Fruit fly (Drosophila melanogaster) whole organism, embryonic: ENCODE data around the gene CG11980.

Experiments
- CG10147 ChIP-seq: fragments of 200-800 bp; sonication (Bioruptor generic); optimal IDR thresholded peaks from 2 replicates; lab custom pipeline; 2019; ENCODE audit warnings: missing biosample characterization, mild to moderate bottlenecking, missing genetic modification characterization, moderate library complexity
- CG10267 ChIP-seq: fragments of 200-800 bp; sonication (Bioruptor generic); optimal IDR thresholded peaks from 2 replicates; lab custom pipeline; 2018; ENCODE audit warnings: missing biosample characterization, mild to moderate bottlenecking, missing genetic modification characterization, moderate library complexity
- CG10321 ChIP-seq: fragments of 200-800 bp; sonication (Bioruptor generic); IDR thresholded peaks from 2 replicates; pipeline ENCODE4 v1.3.6; 2022; ENCODE audit warnings: missing biosample characterization, missing genetic modification characterization
- CG11456 ChIP-seq: fragments of 200-800 bp; sonication (Bioruptor generic); IDR thresholded peaks from 3 replicates; pipeline ENCODE4 v1.3.6; 2022; ENCODE audit warnings: missing biosample characterization, missing genetic modification characterization
- CG12769 ChIP-seq: fragments of 200-800 bp; sonication (Bioruptor generic); optimal IDR thresholded peaks from 2 replicates; lab custom pipeline; 2019; ENCODE audit warnings: missing biosample characterization, mild to moderate bottlenecking, missing genetic modification characterization, moderate library complexity
- CG13424 ChIP-seq: fragments of 200-800 bp; sonication (Bioruptor generic); optimal IDR thresholded peaks from 2 replicates; lab custom pipeline; 2019; ENCODE audit warnings: missing biosample characterization, mild to moderate bottlenecking, missing genetic modification characterization, moderate library complexity
- CG16779 ChIP-seq: fragments of 200-800 bp; sonication (Bioruptor generic); IDR thresholded peaks from 2 replicates; pipeline ENCODE4 v1.3.6; 2022; ENCODE audit warnings: missing biosample characterization, missing genetic modification characterization
- CG17829 ChIP-seq: fragments of 200-800 bp; optimal IDR thresholded peaks from 2 replicates; lab custom pipeline; 2019; ENCODE audit warnings: missing biosample characterization, mild to moderate bottlenecking, missing genetic modification characterization, moderate library complexity
- CG2129 ChIP-seq: fragments of 200-800 bp; sonication (Bioruptor generic); IDR thresholded peaks from 2 replicates; pipeline ENCODE4 v1.3.6; 2022; ENCODE audit warnings: missing biosample characterization, missing genetic modification characterization; ENCODE audit not compliant: partially characterized antibody
- CG31388 ChIP-seq: fragments of 200-800 bp; sonication (Bioruptor generic); optimal IDR thresholded peaks from 2 replicates; lab custom pipeline; 2016; ENCODE audit warnings: missing biosample characterization, missing genetic modification characterization
- CG32767 ChIP-seq: fragments of 200-800 bp; sonication (Bioruptor generic); IDR thresholded peaks from 2 replicates; pipeline ENCODE4 v1.3.6; 2022; ENCODE audit warnings: missing biosample characterization, missing genetic modification characterization
- CG34422 ChIP-seq: fragments of 200-800 bp; sonication (Bioruptor generic); IDR thresholded peaks from 3 replicates; pipeline ENCODE4 v1.3.6; 2022; ENCODE audit warnings: missing biosample characterization, missing genetic modification characterization
- CG3838 ChIP-seq: fragments of 200-800 bp; sonication (Bioruptor generic); optimal IDR thresholded peaks from 3 replicates; lab custom pipeline; 2016; ENCODE audit warnings: missing biosample characterization, missing genetic modification characterization
- CG4404 ChIP-seq: fragments of 200-800 bp; sonication (Bioruptor generic); IDR thresholded peaks from 2 replicates; pipeline ENCODE4 v1.3.6; 2022; ENCODE audit warnings: missing biosample characterization, missing genetic modification characterization
- CG4854 ChIP-seq: fragments of 200-800 bp; sonication (Bioruptor generic); optimal IDR thresholded peaks from 2 replicates; lab custom pipeline; 2016; ENCODE audit warnings: missing biosample characterization, missing genetic modification characterization, inconsistent platforms
- CG7556 ChIP-seq: fragments of 200-800 bp; sonication (Bioruptor generic); optimal IDR thresholded peaks from 2 replicates; lab custom pipeline; 2017; ENCODE audit warnings: missing biosample characterization, mild to moderate bottlenecking, missing genetic modification characterization
- CG8359 ChIP-seq: fragments of 200-800 bp; sonication (Bioruptor generic); optimal IDR thresholded peaks from 2 replicates; lab custom pipeline; 2017; ENCODE audit warnings: missing biosample characterization, mild to moderate bottlenecking, missing genetic modification characterization, borderline replicate concordance
- D19B ChIP-seq: fragments of 200-800 bp; sonication (Bioruptor generic); optimal IDR thresholded peaks from 2 replicates; lab custom pipeline; 2017; ENCODE audit warnings: missing biosample characterization, mild to moderate bottlenecking, missing genetic modification characterization
- Ets65A ChIP-seq: fragments of 200-800 bp; sonication (Bioruptor generic); peaks from one replicate; lab custom pipeline; 2016; ENCODE audit warnings: missing biosample characterization, missing genetic modification characterization
- HmgZ ChIP-seq: fragments of 200-800 bp; sonication (Bioruptor generic); optimal IDR thresholded peaks from 2 replicates; lab custom pipeline; 2018; ENCODE audit warnings: missing biosample characterization, mild to moderate bottlenecking, missing genetic modification characterization
- Med ChIP-seq: fragments of 200-800 bp; sonication (Bioruptor generic); peaks from one replicate; lab custom pipeline; 2016; ENCODE audit warnings: missing biosample characterization, missing genetic modification characterization, mild to moderate bottlenecking, inconsistent platforms, moderate library complexity
- Nf-YC ChIP-seq: fragments of 200-800 bp; optimal IDR thresholded peaks from 3 replicates; lab custom pipeline; 2019; ENCODE audit warnings: missing biosample characterization, mild to moderate bottlenecking, missing genetic modification characterization, moderate library complexity
- Stat92E ChIP-seq, 3 experiments: fragments of >200 bp in 2 of 3; fragments of 200-800 bp in 1 of 3; sonication (Bioruptor generic) in 1 of 3; optimal IDR thresholded peaks; 2 replicates each; lab custom pipeline; 2017 to 2019; ENCODE audit warnings: missing biosample characterization in 3 of 3, missing genetic modification characterization in 3 of 3, mild to moderate bottlenecking in 1 of 3, moderate library complexity in 1 of 3
- Usf ChIP-seq: fragments of 200-800 bp; sonication (Bioruptor generic); optimal IDR thresholded peaks from 2 replicates; lab custom pipeline; 2017; ENCODE audit warnings: missing genotype, missing biosample characterization, missing genetic modification characterization
- Vsx1 ChIP-seq: fragments of 200-800 bp; sonication (Bioruptor generic); optimal IDR thresholded peaks from 2 replicates; lab custom pipeline; 2017; ENCODE audit warnings: missing biosample characterization, mild to moderate bottlenecking, missing genetic modification characterization, missing genetic modification reagents
- Xbp1 ChIP-seq: fragments of 200-800 bp; sonication (Bioruptor generic); optimal IDR thresholded peaks from 3 replicates; lab custom pipeline; 2016; ENCODE audit warnings: missing biosample characterization, mild to moderate bottlenecking, missing genetic modification characterization
- abd-A ChIP-seq: fragments of 200-800 bp; sonication (Bioruptor generic); optimal IDR thresholded peaks from 3 replicates; lab custom pipeline; 2019; ENCODE audit warnings: missing biosample characterization, mild to moderate bottlenecking, missing genetic modification characterization, moderate library complexity
- amos ChIP-seq: fragments of 200-800 bp; sonication (Bioruptor generic); IDR thresholded peaks from 2 replicates; pipeline ENCODE4 v1.3.6; 2022; ENCODE audit warnings: missing biosample characterization, missing genetic modification characterization; ENCODE audit not compliant: partially characterized antibody
- cg ChIP-seq: fragments of 200-800 bp; sonication (Bioruptor generic); optimal IDR thresholded peaks from 3 replicates; lab custom pipeline; 2019; ENCODE audit warnings: missing biosample characterization, mild to moderate bottlenecking, missing genetic modification characterization, moderate library complexity
- chm ChIP-seq: fragments of 200-800 bp; sonication (Bioruptor generic); IDR thresholded peaks from 2 replicates; pipeline ENCODE4 v1.3.6; 2022; ENCODE audit warnings: missing biosample characterization, missing genetic modification characterization
- corto ChIP-seq: fragments of 200-800 bp; sonication (Bioruptor generic); optimal IDR thresholded peaks from 2 replicates; lab custom pipeline; 2016; ENCODE audit warnings: missing biosample characterization, mild to moderate bottlenecking, missing genetic modification characterization, moderate library complexity
- crol ChIP-seq: fragments of 200-800 bp; sonication (Bioruptor generic); IDR thresholded peaks from 2 replicates; pipeline ENCODE4 v1.3.6; 2022; ENCODE audit warnings: missing biosample characterization, missing genetic modification characterization
- crp ChIP-seq, 2 experiments: fragments of 200-800 bp; sonication (Bioruptor generic); optimal IDR thresholded peaks; 2 replicates in 1 of 2; 3 replicates in 1 of 2; lab custom pipeline; 2017; ENCODE audit warnings: missing biosample characterization in 2 of 2, missing genetic modification characterization in 2 of 2, mild to moderate bottlenecking in 1 of 2, moderate library complexity in 1 of 2
- fd64A ChIP-seq: fragments of 200-800 bp; sonication (Bioruptor generic); optimal IDR thresholded peaks from 3 replicates; lab custom pipeline; 2018; ENCODE audit warnings: missing biosample characterization, mild to moderate bottlenecking, missing genetic modification characterization
- gsb-n ChIP-seq: fragments of 200-800 bp; sonication (Bioruptor generic); optimal IDR thresholded peaks from 3 replicates; lab custom pipeline; 2018; ENCODE audit warnings: missing biosample characterization, mild to moderate bottlenecking, missing genetic modification characterization
- kah ChIP-seq: fragments of 200-800 bp; sonication (Bioruptor generic); optimal IDR thresholded peaks from 2 replicates; lab custom pipeline; 2018; ENCODE audit warnings: missing biosample characterization, mild to moderate bottlenecking, missing genetic modification characterization
- maf-S ChIP-seq: fragments of 200-800 bp; sonication (Bioruptor generic); optimal IDR thresholded peaks from 2 replicates; lab custom pipeline; 2016; ENCODE audit warnings: missing biosample characterization, missing genetic modification characterization
- mam ChIP-seq: fragments of 200-800 bp; sonication (Bioruptor generic); optimal IDR thresholded peaks from 3 replicates; lab custom pipeline; 2016; ENCODE audit warnings: missing biosample characterization, missing genetic modification characterization
- pros ChIP-seq: fragments of 200-800 bp; sonication (Bioruptor generic); optimal IDR thresholded peaks from 3 replicates; lab custom pipeline; 2019; ENCODE audit warnings: missing biosample characterization, mild to moderate bottlenecking, missing genetic modification characterization, moderate library complexity
- sd ChIP-seq: fragments of 200-800 bp; sonication (Bioruptor generic); optimal IDR thresholded peaks from 3 replicates; lab custom pipeline; 2018; ENCODE audit warnings: missing biosample characterization, mild to moderate bottlenecking, missing genetic modification characterization, moderate library complexity
- sens ChIP-seq: fragments of 200-800 bp; sonication (Bioruptor generic); peaks from one replicate; lab custom pipeline; 2016; ENCODE audit warnings: missing biosample characterization, missing genetic modification characterization
- shn ChIP-seq: fragments of 200-800 bp; sonication (Bioruptor generic); optimal IDR thresholded peaks from 3 replicates; lab custom pipeline; 2016; ENCODE audit warnings: missing biosample characterization, missing genetic modification characterization
- slbo ChIP-seq: fragments of 200-800 bp; sonication (Bioruptor generic); IDR thresholded peaks from 2 replicates; pipeline ENCODE4 v1.3.6; 2022; ENCODE audit warnings: missing biosample characterization, missing genetic modification characterization
- sr ChIP-seq: fragments of 200-800 bp; sonication (Bioruptor generic); IDR thresholded peaks from 3 replicates; pipeline ENCODE4 v1.3.6; 2022; ENCODE audit warnings: missing biosample characterization, missing genetic modification characterization
- tna ChIP-seq: fragments of 200-800 bp; sonication (Bioruptor generic); IDR thresholded peaks from 2 replicates; pipeline ENCODE4 v1.3.6; 2022; ENCODE audit warnings: missing biosample characterization, missing genetic modification characterization; ENCODE audit not compliant: partially characterized antibody
- unc-4 ChIP-seq: fragments of 200-800 bp; sonication (Bioruptor generic); IDR thresholded peaks from 2 replicates; pipeline ENCODE4 v1.3.6; 2022; ENCODE audit warnings: missing biosample characterization, missing genetic modification characterization; ENCODE audit not compliant: partially characterized antibody
- unpg ChIP-seq: fragments of 200-800 bp; sonication (Bioruptor generic); optimal IDR thresholded peaks from 3 replicates; lab custom pipeline; 2018; ENCODE audit warnings: missing biosample characterization, mild to moderate bottlenecking, missing genetic modification characterization, moderate library complexity
- vvl ChIP-seq: fragments of 200-800 bp; sonication (Bioruptor generic); IDR thresholded peaks from 2 replicates; pipeline ENCODE4 v1.3.6; 2022; ENCODE audit warnings: missing biosample characterization, missing genetic modification characterization
- z ChIP-seq: fragments of 200-800 bp; sonication (Bioruptor generic); IDR thresholded peaks from 3 replicates; pipeline ENCODE4 v1.3.6; 2022; ENCODE audit warnings: missing biosample characterization, missing genetic modification characterization
- zfh2 ChIP-seq: fragments of 200-800 bp; sonication (Bioruptor generic); optimal IDR thresholded peaks from 2 replicates; lab custom pipeline; 2016; ENCODE audit warnings: missing biosample characterization, missing genetic modification characterization

CG11980 gene

dm6 chr3R:9028690-9029089, 24.9 kb downstream of the CG11980 start (continued):
- TF ChIP-seq Vsx1 (peak; percentile 87), gsb-n (tag; lab: Kevin White, UChicago) (peak; percentile 17), tna (GFP tag; lab: Robert Waterston, UW) (no peak), fd64A (GFP tag; lab: Kevin White, UChicago) (peak; percentile 43), abd-A (tag; lab: Kevin White, UChicago) (peak; percentile 83), kah (GFP tag; lab: Kevin White, UChicago) (peak; percentile 27), CG12769 (tag; lab: Kevin White, UChicago) (peak; percentile 72), CG32767 (GFP tag; lab: Robert Waterston, UW) (0 out of 2 replicates have a peak, but pooled peaks have one; percentile 36), amos (GFP tag; lab: Robert Waterston, UW) (no peak), chm (0 out of 2 replicates have a peak, but pooled peaks have one; percentile 29), cg (GFP tag; lab: Kevin White, UChicago) (peak; percentile 17), vvl (GFP tag; lab: Robert Waterston, UW) (peak; percentile 24; the same call in 1 of the 2 replicates)

- TF ChIP-seq Ets65A, result peak; percentile 77
- TF ChIP-seq Xbp1 (GFP tag; lab: Kevin White, UChicago), result no peak
- TF ChIP-seq sr (GFP tag; lab: Robert Waterston, UW), result no peak
- TF ChIP-seq CG2129 (GFP tag; lab: Robert Waterston, UW), result no peak
- no peak for TF ChIP-seq unpg (GFP tag; lab: Kevin White, UChicago)
- no peak for TF ChIP-seq CG11456 (GFP tag; lab: Robert Waterston, UW)
- TF ChIP-seq zfh2 (GFP tag; lab: Kevin White, UChicago), result no peak
- TF ChIP-seq sens, result peak; percentile 22
- no peak for TF ChIP-seq crp (GFP tag; optimal IDR thresholded peaks at IDR 0.05; lab: Kevin White, UChicago)
- TF ChIP-seq z, result peak; percentile 79
- no peak for TF ChIP-seq HmgZ (tag; lab: Kevin White, UChicago)
- no peak for TF ChIP-seq CG4854
- TF ChIP-seq Nf-YC (tag; lab: Kevin White, UChicago), result no peak
- TF ChIP-seq CG7556 (GFP tag; lab: Kevin White, UChicago), result no peak
- no peak for TF ChIP-seq D19B
- TF ChIP-seq CG13424 (tag; lab: Kevin White, UChicago), result no peak
- TF ChIP-seq crol, result peak; percentile 65
- peak; percentile 16 for TF ChIP-seq sd (tag; lab: Kevin White, UChicago)
- no peak for TF ChIP-seq Usf (GFP tag; lab: Kevin White, UChicago)
- no peak for TF ChIP-seq mam (GFP tag; lab: Kevin White, UChicago)
- TF ChIP-seq slbo (GFP tag; lab: Robert Waterston, UW), result no peak
- TF ChIP-seq CG17829 (tag; lab: Kevin White, UChicago), result no peak
- peak; percentile 71 for TF ChIP-seq pros (GFP tag; lab: Kevin White, UChicago)
- TF ChIP-seq CG4404 (GFP tag; lab: Robert Waterston, UW), result no peak
- no peak for TF ChIP-seq CG16779 (GFP tag; lab: Robert Waterston, UW)
- peak; percentile 66 for TF ChIP-seq Med
- no peak for TF ChIP-seq CG8359 (GFP tag; lab: Kevin White, UChicago)
- TF ChIP-seq maf-S (GFP tag; lab: Kevin White, UChicago), result no peak
- no peak for TF ChIP-seq CG10267 (tag; lab: Kevin White, UChicago)
- TF ChIP-seq unc-4 (GFP tag; lab: Robert Waterston, UW), result no peak
- no peak for TF ChIP-seq CG10147
- TF ChIP-seq Stat92E (GFP tag; optimal IDR thresholded peaks at IDR 0.05; lab: Kevin White, UChicago), result no peak
- TF ChIP-seq CG31388 (GFP tag; lab: Kevin White, UChicago), result no peak
- TF ChIP-seq CG34422 (GFP tag; lab: Robert Waterston, UW), result no peak
- TF ChIP-seq CG10321 (GFP tag; lab: Robert Waterston, UW), result no peak
- TF ChIP-seq shn (GFP tag; lab: Kevin White, UChicago), result no peak
- no peak for TF ChIP-seq CG3838
- TF ChIP-seq corto, result no peak
These were observed 25.6 kb downstream of the CG11980 start for dm6 chr3R:9029411-9029810.
